Fruit fly (Drosophila melanogaster) S2 (cell line): ENCODE measurements around the gene Lrrk.

Source experiments
- CG8478 ChIP-seq: fragments of >200 bp; optimal IDR thresholded peaks from 2 replicates; lab custom pipeline; 2018
- CTCF ChIP-seq, 2 experiments: fragments of >200 bp; optimal IDR thresholded peaks; 2 replicates each; lab custom pipeline; 2018

- TF ChIP-seq CTCF (optimal IDR thresholded peaks at IDR 0.05; lab: Kevin White, UChicago) = no peak
- no peak for TF ChIP-seq CG8478
These were observed 42.0 kb downstream of the Lrrk start, which contains the start of gene CG4000 for dm6 chr3R:20677251-20677650.
